Worm (Caenorhabditis elegans) whole organism, mixed stage, embryonic: ENCODE measurements around the gene C54C6.4.

Experiments
- blmp-1 ChIP-seq: fragments of 150-350 bp; optimal IDR thresholded peaks from 2 replicates; lab custom pipeline; 2014; ENCODE audit warnings: missing biosample characterization, missing genetic modification characterization
- nhr-12 ChIP-seq: fragments of 150-350 bp; optimal IDR thresholded peaks from 2 replicates; lab custom pipeline; 2014; ENCODE audit warnings: missing biosample characterization, missing genetic modification characterization
- unc-39 ChIP-seq: fragments of 150-350 bp; optimal IDR thresholded peaks from 2 replicates; lab custom pipeline; 2014; ENCODE audit warnings: missing biosample characterization, missing genetic modification characterization
- ztf-11 ChIP-seq: fragments of 150-350 bp; optimal IDR thresholded peaks from 2 replicates; lab custom pipeline; 2014; ENCODE audit warnings: missing biosample characterization, missing genetic modification characterization

- TF ChIP-seq ztf-11 (tag; lab: Kevin White, UChicago) (no peak), unc-39 (tag; lab: Kevin White, UChicago) (no peak), blmp-1 (tag; lab: Kevin White, UChicago) (no peak), nhr-12 (tag; lab: Kevin White, UChicago) (no peak)
Measured at ce11 chrIII:3534185-3534584, 19.3 kb upstream of the C54C6.4 start.
